Worm (Caenorhabditis elegans) whole organism, L4 larva: ENCODE measurements around the gene Y46G5A.34.
"Not testable (repeated sequence)": the region's sequence is repeated elsewhere in the genome, so short reads cannot be mapped to it uniquely, and the experiment has no call there.

ENCODE experiments used
- Y48G9A.11 ChIP-seq: fragments of 200-800 bp; sonication (Bioruptor generic); IDR thresholded peaks from 2 replicates; pipeline ENCODE4 v1.3.6; 2022; ENCODE audit warnings: missing genetic modification reagents, missing genetic modification characterization, missing compliant biosample characterization
- daf-8 ChIP-seq: fragments of 200-800 bp; sonication (Bioruptor generic); IDR thresholded peaks from 2 replicates; pipeline ENCODE4 v1.3.6; 2022; ENCODE audit warnings: missing genetic modification characterization, missing compliant biosample characterization
- egl-27 ChIP-seq: sonication (generic microtip); optimal IDR thresholded peaks from 3 replicates; lab custom pipeline; 2017; ENCODE audit warnings: missing biosample characterization, missing genetic modification reagents, missing genetic modification characterization
- lsy-2 ChIP-seq, 2 experiments: fragments of 150-350 bp in 1 of 2; sonication (generic microtip) in 1 of 2; optimal IDR thresholded peaks; 2 replicates each; lab custom pipeline; 2014 to 2017; ENCODE audit warnings: missing biosample characterization in 2 of 2, missing genetic modification characterization in 2 of 2
- mdl-1 ChIP-seq, 2 experiments: fragments of 150-350 bp in 1 of 2; sonication (generic microtip) in 1 of 2; optimal IDR thresholded peaks; 2 replicates each; lab custom pipeline; 2014 to 2017; ENCODE audit warnings: missing biosample characterization in 2 of 2, missing genetic modification characterization in 2 of 2
- mes-2 ChIP-seq: sonication (generic microtip); optimal IDR thresholded peaks from 2 replicates; lab custom pipeline; 2016; ENCODE audit warnings: missing genotype, mild to moderate bottlenecking, missing genetic modification characterization, missing compliant biosample characterization; ENCODE audit not compliant: poor library complexity, severe bottlenecking
- unc-62 ChIP-seq, 3 experiments: fragments of 150-350 bp in 1 of 3; sonication (generic microtip); optimal IDR thresholded peaks in 2 of 3; peaks in 1 of 3; 1 replicate in 1 of 3; 2 replicates in 2 of 3; lab custom pipeline; 2014 to 2017; ENCODE audit warnings: missing biosample characterization in 3 of 3, missing genetic modification characterization in 3 of 3, missing genetic modification reagents in 3 of 3, missing genotype in 1 of 3
- zfp-2 ChIP-seq: sonication (generic microtip); optimal IDR thresholded peaks from 2 replicates; lab custom pipeline; 2016; ENCODE audit warnings: mild to moderate bottlenecking, missing genetic modification characterization, missing compliant biosample characterization
- zfp-3 ChIP-seq: fragments of 200-800 bp; sonication (Bioruptor generic); conservative IDR thresholded peaks from 2 replicates; pipeline ENCODE4 v1.3.6; 2022; ENCODE audit warnings: missing genetic modification reagents, missing genetic modification characterization, missing compliant biosample characterization

DNA sequence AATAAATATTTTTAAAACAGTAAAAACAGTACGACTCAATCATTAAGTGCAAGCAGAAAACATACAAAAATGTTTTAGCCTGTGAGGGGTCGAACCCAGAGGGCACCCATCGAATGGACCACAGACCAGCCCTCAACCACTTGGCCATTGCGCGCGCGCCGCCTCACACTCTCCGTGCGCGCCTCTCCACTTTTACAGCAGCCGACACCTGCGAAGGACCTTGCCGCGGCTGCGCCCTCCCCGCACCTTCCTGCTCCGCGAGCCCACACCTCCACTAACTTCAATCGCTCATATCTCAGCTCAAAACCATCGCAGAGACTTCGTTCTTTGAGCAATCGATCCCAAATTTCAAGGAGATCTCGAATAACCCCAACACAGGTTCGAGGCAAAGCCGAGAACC, 1.9 kb downstream of the Y46G5A.34 start:
- TF ChIP-seq lsy-2 (tag; optimal IDR thresholded peaks at IDR 0.05; lab: Kevin White, UChicago) (peak in 1 of 2 experiments; percentile 31), Y48G9A.11 (peak; percentile 87), mes-2 (peak; percentile 79)
- not testable (repeated sequence) for TF ChIP-seq zfp-3 (GFP tag; lab: Robert Waterston, UW); mdl-1 (tag; optimal IDR thresholded peaks at IDR 0.05; lab: Kevin White, UChicago); egl-27 (tag; lab: Kevin White, UChicago); daf-8 (GFP tag; lab: Robert Waterston, UW); unc-62 (GFP tag; optimal IDR thresholded peaks at IDR 0.05 in 1 of 2; lab: Kevin White, UChicago); unc-62 (tag; optimal IDR thresholded peaks at IDR 0.05; lab: Kevin White, UChicago); zfp-2
